Worm (Caenorhabditis elegans) whole organism, L3 larva: ENCODE data around the gene alx-1.

Experiments
- ama-1 ChIP-seq: fragments of 150-350 bp; optimal IDR thresholded peaks from 2 replicates; lab custom pipeline; 2018
- fkh-2 ChIP-seq: fragments of 150-350 bp; optimal IDR thresholded peaks from 2 replicates; lab custom pipeline; 2014; ENCODE audit warnings: missing biosample characterization, missing genetic modification reagents, missing genetic modification characterization
- fos-1 ChIP-seq: fragments of 150-350 bp; optimal IDR thresholded peaks from 2 replicates; lab custom pipeline; 2014; ENCODE audit warnings: missing biosample characterization, missing genetic modification characterization
- nhr-23 ChIP-seq: fragments of 150-350 bp; optimal IDR thresholded peaks from 2 replicates; lab custom pipeline; 2014; ENCODE audit warnings: missing biosample characterization, missing genetic modification reagents, missing genetic modification characterization
- pqm-1 ChIP-seq: fragments of 150-350 bp; optimal IDR thresholded peaks from 2 replicates; lab custom pipeline; 2017; ENCODE audit warnings: missing biosample characterization, missing genetic modification characterization, inconsistent platforms
- unc-62 ChIP-seq: fragments of 150-350 bp; sonication (generic microtip); optimal IDR thresholded peaks from 4 replicates; lab custom pipeline; 2014; ENCODE audit warnings: missing biosample characterization, missing genetic modification reagents, missing genetic modification characterization
- ztf-4 ChIP-seq: fragments of 150-350 bp; optimal IDR thresholded peaks from 2 replicates; lab custom pipeline; 2014; ENCODE audit warnings: missing biosample characterization, missing genetic modification characterization

- TF ChIP-seq ama-1 (no peak), nhr-23 (tag; lab: Kevin White, UChicago) (no peak), ztf-4 (tag; lab: Kevin White, UChicago) (no peak), unc-62 (no peak), fos-1 (no peak), pqm-1 (no peak), fkh-2 (tag; lab: Kevin White, UChicago) (no peak)
Observed at ce11 chrIII:9997890-9998289, 40.7 kb downstream of the alx-1 start, which contains the start of gene pqn-8.
